Worm (Caenorhabditis elegans) whole organism, L2 larva: ENCODE results near the gene bath-29.

Experiments
- C34F6.9 ChIP-seq: fragments of 150-350 bp; optimal IDR thresholded peaks from 2 replicates; lab custom pipeline; 2014; ENCODE audit warnings: missing biosample characterization, missing genetic modification characterization
- F13H6.1 ChIP-seq: sonication (generic microtip); optimal IDR thresholded peaks from 2 replicates; lab custom pipeline; 2016; ENCODE audit warnings: missing genetic modification characterization, missing compliant biosample characterization
- R02D3.7 ChIP-seq: fragments of 150-350 bp; optimal IDR thresholded peaks from 2 replicates; lab custom pipeline; 2014; ENCODE audit warnings: missing biosample characterization, missing genetic modification characterization
- aly-2 ChIP-seq: fragments of 150-350 bp; optimal IDR thresholded peaks from 2 replicates; lab custom pipeline; 2014; ENCODE audit warnings: missing biosample characterization, missing genetic modification characterization
- blmp-1 ChIP-seq: sonication (generic microtip); optimal IDR thresholded peaks from 2 replicates; lab custom pipeline; 2017; ENCODE audit warnings: missing genetic modification characterization, mild to moderate bottlenecking, missing compliant biosample characterization, antibody characterized with exemption, moderate library complexity; ENCODE audit not compliant: insufficient read depth
- ceh-16 ChIP-seq: fragments of 150-350 bp; optimal IDR thresholded peaks from 2 replicates; lab custom pipeline; 2014; ENCODE audit warnings: missing biosample characterization, missing genetic modification characterization
- ceh-82 ChIP-seq: fragments of 150-350 bp; optimal IDR thresholded peaks from 2 replicates; lab custom pipeline; 2014; ENCODE audit warnings: missing biosample characterization, missing genetic modification characterization
- crh-2 ChIP-seq: sonication (generic microtip); optimal IDR thresholded peaks from 2 replicates; lab custom pipeline; 2017; ENCODE audit warnings: missing biosample characterization, missing genetic modification characterization
- dmd-4 ChIP-seq: sonication (generic microtip); optimal IDR thresholded peaks from 2 replicates; lab custom pipeline; 2017; ENCODE audit warnings: missing biosample characterization, missing genetic modification characterization
- egl-27 ChIP-seq: sonication (generic microtip); optimal IDR thresholded peaks from 3 replicates; lab custom pipeline; 2017; ENCODE audit warnings: missing biosample characterization, missing genetic modification reagents, missing genetic modification characterization
- elt-1 ChIP-seq: fragments of 150-350 bp; optimal IDR thresholded peaks from 2 replicates; lab custom pipeline; 2014; ENCODE audit warnings: missing biosample characterization, missing genetic modification characterization
- elt-3 ChIP-seq: sonication (generic microtip); optimal IDR thresholded peaks from 2 replicates; lab custom pipeline; 2017; ENCODE audit warnings: missing biosample characterization, missing genetic modification characterization
- fos-1 ChIP-seq: fragments of 150-350 bp; optimal IDR thresholded peaks from 2 replicates; lab custom pipeline; 2014; ENCODE audit warnings: missing biosample characterization, missing genetic modification characterization
- gmeb-1 ChIP-seq: fragments of 150-350 bp; optimal IDR thresholded peaks from 2 replicates; lab custom pipeline; 2014; ENCODE audit warnings: missing biosample characterization, missing genetic modification characterization
- lin-11 ChIP-seq: fragments of 150-350 bp; sonication (generic microtip); optimal IDR thresholded peaks from 2 replicates; lab custom pipeline; 2014; ENCODE audit warnings: missing biosample characterization, missing genetic modification characterization, inconsistent platforms, mixed read lengths
- lin-39 ChIP-seq: fragments of 150-350 bp; optimal IDR thresholded peaks from 2 replicates; lab custom pipeline; 2014; ENCODE audit warnings: missing biosample characterization, missing genetic modification reagents, missing genetic modification characterization
- lsy-2 ChIP-seq, 2 experiments: fragments of 150-350 bp in 1 of 2; sonication (generic microtip) in 1 of 2; optimal IDR thresholded peaks; 2 replicates each; lab custom pipeline; 2014 to 2017; ENCODE audit warnings: missing biosample characterization in 2 of 2, missing genetic modification characterization in 2 of 2
- mab-5 ChIP-seq: fragments of 150-350 bp; optimal IDR thresholded peaks from 2 replicates; lab custom pipeline; 2014; ENCODE audit warnings: missing biosample characterization, missing genetic modification characterization
- mbf-1 ChIP-seq: sonication (generic microtip); optimal IDR thresholded peaks from 2 replicates; lab custom pipeline; 2017; ENCODE audit warnings: missing biosample characterization, missing genetic modification characterization
- mdl-1 ChIP-seq, 2 experiments: fragments of 150-350 bp in 1 of 2; sonication (generic microtip) in 1 of 2; optimal IDR thresholded peaks; 2 replicates each; lab custom pipeline; 2017; ENCODE audit warnings: missing biosample characterization in 2 of 2, missing genetic modification characterization in 2 of 2
- nhr-10 ChIP-seq: sonication (generic microtip); optimal IDR thresholded peaks from 2 replicates; lab custom pipeline; 2017; ENCODE audit warnings: missing biosample characterization, missing genetic modification characterization
- nhr-11 ChIP-seq: fragments of 150-350 bp; optimal IDR thresholded peaks from 2 replicates; lab custom pipeline; 2014; ENCODE audit warnings: missing biosample characterization, missing genetic modification characterization
- nhr-12 ChIP-seq: fragments of 150-350 bp; optimal IDR thresholded peaks from 2 replicates; lab custom pipeline; 2014; ENCODE audit warnings: missing biosample characterization, missing genetic modification characterization
- nhr-21 ChIP-seq: fragments of 150-350 bp; optimal IDR thresholded peaks from 2 replicates; lab custom pipeline; 2014; ENCODE audit warnings: missing biosample characterization, missing genetic modification characterization
- nhr-23 ChIP-seq: fragments of 150-350 bp; optimal IDR thresholded peaks from 2 replicates; lab custom pipeline; 2014; ENCODE audit warnings: missing biosample characterization, missing genetic modification reagents, missing genetic modification characterization
- nhr-237 ChIP-seq: fragments of 150-350 bp; optimal IDR thresholded peaks from 2 replicates; lab custom pipeline; 2014; ENCODE audit warnings: missing biosample characterization, missing genetic modification characterization
- nhr-77 ChIP-seq: fragments of 150-350 bp; optimal IDR thresholded peaks from 2 replicates; lab custom pipeline; 2014; ENCODE audit warnings: missing biosample characterization, missing genetic modification characterization
- sem-4 ChIP-seq: fragments of 150-350 bp; optimal IDR thresholded peaks from 2 replicates; lab custom pipeline; 2014; ENCODE audit warnings: missing biosample characterization, missing genetic modification reagents, missing genetic modification characterization
- skn-1 ChIP-seq: sonication (generic microtip); optimal IDR thresholded peaks from 2 replicates; lab custom pipeline; 2017; ENCODE audit warnings: missing biosample characterization, missing genetic modification characterization
- sma-9 ChIP-seq, 2 experiments: fragments of 150-350 bp in 1 of 2; sonication (generic microtip) in 1 of 2; optimal IDR thresholded peaks; 2 replicates each; lab custom pipeline; 2014 to 2016; ENCODE audit warnings: missing genetic modification characterization in 2 of 2, mild to moderate bottlenecking in 1 of 2, missing biosample characterization in 1 of 2, missing compliant biosample characterization in 1 of 2, missing genetic modification reagents in 1 of 2, moderate library complexity in 1 of 2
- snpc-4 ChIP-seq: fragments of 150-350 bp; optimal IDR thresholded peaks from 2 replicates; lab custom pipeline; 2014; ENCODE audit warnings: missing biosample characterization, missing genetic modification characterization
- unc-62 ChIP-seq: fragments of 150-350 bp; optimal IDR thresholded peaks from 2 replicates; lab custom pipeline; 2014; ENCODE audit warnings: missing biosample characterization, missing genetic modification reagents, missing genetic modification characterization
- zag-1 ChIP-seq: fragments of 150-350 bp; optimal IDR thresholded peaks from 2 replicates; lab custom pipeline; 2014; ENCODE audit warnings: missing biosample characterization, missing genetic modification characterization
- ztf-11 ChIP-seq: sonication (generic microtip); optimal IDR thresholded peaks from 2 replicates; lab custom pipeline; 2017; ENCODE audit warnings: missing biosample characterization, missing genetic modification characterization

The bath-29 gene

ce11 chrII:3338556-3338955 is 9.8 kb upstream of the bath-29 start, which contains the start of gene F14D2.7:
TSS of gene F14D2.7 (minus strand) at chrII:3338656.
- TF ChIP-seq egl-27 (tag; lab: Kevin White, UChicago) (no peak), mab-5 (tag; lab: Kevin White, UChicago) (no peak), F13H6.1 (tag; lab: Kevin White, UChicago) (no peak), lsy-2 (tag; optimal IDR thresholded peaks at IDR 0.05; lab: Kevin White, UChicago) (no peak), elt-3 (tag; lab: Kevin White, UChicago) (no peak)

ce11 chrII:3340251-3340650 is 8.1 kb upstream of the bath-29 start, which contains the start of gene F14D2.5:
TSS of gene F14D2.5 (plus strand) at chrII:3340551.
- TF ChIP-seq sma-9 (GFP tag; optimal IDR thresholded peaks at IDR 0.05; lab: Kevin White, UChicago) (no peak), sma-9 (tag; optimal IDR thresholded peaks at IDR 0.05; lab: Kevin White, UChicago) (no peak), fos-1 (tag; lab: Kevin White, UChicago) (no peak), nhr-21 (tag; lab: Kevin White, UChicago) (no peak), nhr-77 (no peak), crh-2 (no peak), mdl-1 (tag; optimal IDR thresholded peaks at IDR 0.05; lab: Kevin White, UChicago) (no peak), mab-5 (tag; lab: Kevin White, UChicago) (no peak), egl-27 (tag; lab: Kevin White, UChicago) (no peak), ceh-82 (tag; lab: Kevin White, UChicago) (no peak), elt-1 (no peak), nhr-12 (tag; lab: Kevin White, UChicago) (no peak), unc-62 (no peak), gmeb-1 (tag; lab: Kevin White, UChicago) (no peak)

- TF ChIP-seq sem-4 (tag; lab: Kevin White, UChicago) (no peak), skn-1 (tag; lab: Kevin White, UChicago) (no peak), elt-3 (tag; lab: Kevin White, UChicago) (no peak), nhr-21 (tag; lab: Kevin White, UChicago) (no peak), snpc-4 (tag; lab: Kevin White, UChicago) (no peak), zag-1 (tag; lab: Kevin White, UChicago) (no peak), fos-1 (tag; lab: Kevin White, UChicago) (no peak), lin-39 (tag; lab: Kevin White, UChicago) (no peak), ceh-16 (tag; lab: Kevin White, UChicago) (no peak), F13H6.1 (tag; lab: Kevin White, UChicago) (no peak)
- TF ChIP-seq, all 48 proteins: peak for 0
Observed at ce11 chrII:3340818-3341217, 7.5 kb upstream of the bath-29 start.

- TF ChIP-seq zag-1 (tag; lab: Kevin White, UChicago) (no peak), blmp-1 (tag; lab: Kevin White, UChicago) (no peak), aly-2 (tag; lab: Kevin White, UChicago) (no peak), R02D3.7 (no peak), sma-9 (GFP tag; optimal IDR thresholded peaks at IDR 0.05; lab: Kevin White, UChicago) (no peak), sma-9 (tag; optimal IDR thresholded peaks at IDR 0.05; lab: Kevin White, UChicago) (no peak), ztf-11 (no peak), fos-1 (tag; lab: Kevin White, UChicago) (no peak), nhr-237 (tag; lab: Kevin White, UChicago) (no peak), C34F6.9 (tag; lab: Kevin White, UChicago) (no peak), nhr-11 (tag; lab: Kevin White, UChicago) (no peak), nhr-10 (tag; lab: Kevin White, UChicago) (no peak), nhr-23 (tag; lab: Kevin White, UChicago) (no peak), mbf-1 (tag; lab: Kevin White, UChicago) (no peak), nhr-21 (tag; lab: Kevin White, UChicago) (no peak), lin-11 (tag; lab: Kevin White, UChicago) (no peak)
Observed at ce11 chrII:3341989-3342388, 6.4 kb upstream of the bath-29 start, which contains the start of gene F14D2.11. TSS of gene F14D2.11 (minus strand) at chrII:3342089.

ce11 chrII:3343714-3344113 is 4.6 kb upstream of the bath-29 start, which contains the start of gene F14D2.15:
TSS of gene F14D2.15 (minus strand) at chrII:3343814.
- TF ChIP-seq gmeb-1 (tag; lab: Kevin White, UChicago) (no peak), dmd-4 (tag; lab: Kevin White, UChicago) (no peak), ceh-16 (tag; lab: Kevin White, UChicago) (no peak), R02D3.7 (no peak)
